Worm (Caenorhabditis elegans): Measurements from ENCODE around the gene K10G6.9.

ce11 chrII:3992660-3993245 lies 20.7 kb downstream of the K10G6.9 start, which contains the start of gene Y14H12A.1:
- no peak for TF ChIP-seq nhr-12 (tag; optimal IDR thresholded peaks at IDR 0.05)
- TF ChIP-seq ceh-90 (tag; optimal IDR thresholded peaks at IDR 0.05), result no peak
- no peak for TF ChIP-seq nhr-237 (tag; optimal IDR thresholded peaks at IDR 0.05)
- no peak for TF ChIP-seq nhr-76 (tag; optimal IDR thresholded peaks at IDR 0.05)
- no peak for TF ChIP-seq nhr-28 (tag; optimal IDR thresholded peaks at IDR 0.05)
- TF ChIP-seq fos-1 (tag; optimal IDR thresholded peaks at IDR 0.05), result no peak
- TF ChIP-seq unc-62 (GFP tag; optimal IDR thresholded peaks at IDR 0.05), result no peak
- no peak for TF ChIP-seq egl-27 (tag; optimal IDR thresholded peaks at IDR 0.05)

Measured in whole organism, L1 larva.